Worm (Caenorhabditis elegans): ENCODE data around the gene eif-3.B.

The eif-3.B gene

ce11 chrII:14822419-14822818, 27.2 kb downstream of the eif-3.B start (continued):
- TF ChIP-seq lsy-2 (tag; optimal IDR thresholded peaks at IDR 0.05) (peak; percentile 62 to 68), ceh-63 (GFP tag; optimal IDR thresholded peaks at IDR 0.05) (no peak), efl-1 (optimal IDR thresholded peaks at IDR 0.05) (peak; percentile 78 to 84), efl-1 (GFP tag; optimal IDR thresholded peaks at IDR 0.05 in 1 of 2) (peak; percentile 55 to 96), dsc-1 (tag; optimal IDR thresholded peaks at IDR 0.05) (no peak), ces-1 (GFP tag; optimal IDR thresholded peaks at IDR 0.05) (no peak), hlh-4 (tag; optimal IDR thresholded peaks at IDR 0.05) (no peak), lin-35 (GFP tag; optimal IDR thresholded peaks at IDR 0.05) (peak; percentile 56 to 88), nhr-20 (tag; optimal IDR thresholded peaks at IDR 0.05) (peak; percentile 96), pax-3 (tag; optimal IDR thresholded peaks at IDR 0.05) (no peak), nhr-84 (tag; optimal IDR thresholded peaks at IDR 0.05) (no peak), blmp-1 (tag; optimal IDR thresholded peaks at IDR 0.05) (peak; percentile 84), aha-1 (tag; optimal IDR thresholded peaks at IDR 0.05) (no peak), jun-1 (tag; optimal IDR thresholded peaks at IDR 0.05) (peak; percentile 71), pqm-1 (tag; optimal IDR thresholded peaks at IDR 0.05) (no peak), lir-3 (tag; optimal IDR thresholded peaks at IDR 0.05; ENCODE audit: poor library complexity) (peak; percentile 73), ceh-8 (GFP tag; optimal IDR thresholded peaks at IDR 0.05) (no peak), nhr-19 (GFP tag; conservative IDR thresholded peaks at IDR 0.05) (peak; percentile 70), elt-3 (tag; optimal IDR thresholded peaks at IDR 0.05) (peak in 2 of 6 experiments; percentile 34 to 81), Y116A8C.19 (tag; optimal IDR thresholded peaks at IDR 0.05; ENCODE audit: borderline replicate concordance) (no peak), lin-15B (tag; optimal IDR thresholded peaks at IDR 0.05) (no peak), snu-23 (GFP tag; optimal IDR thresholded peaks at IDR 0.05) (peak; percentile 87), lin-13 (GFP tag; optimal IDR thresholded peaks at IDR 0.05) (peak; percentile 61), unc-62 (GFP tag; optimal IDR thresholded peaks at IDR 0.05) (no peak), unc-86 (tag; optimal IDR thresholded peaks at IDR 0.05) (no peak), elt-2 (tag; optimal IDR thresholded peaks at IDR 0.05) (peak; percentile 74), egl-13 (tag; optimal IDR thresholded peaks at IDR 0.05) (no peak), skn-1 (tag; optimal IDR thresholded peaks at IDR 0.05) (peak; percentile 53), alr-1 (tag; optimal IDR thresholded peaks at IDR 0.05; ENCODE audit: borderline replicate concordance) (no peak), C16A3.4 (tag; optimal IDR thresholded peaks at IDR 0.05) (peak; percentile 62), fkh-10 (GFP tag; optimal IDR thresholded peaks at IDR 0.05) (no peak), xbp-1 (tag; optimal IDR thresholded peaks at IDR 0.05) (peak; percentile 58), hpl-2 (GFP tag; optimal IDR thresholded peaks at IDR 0.05) (no peak), swsn-7 (tag; optimal IDR thresholded peaks at IDR 0.05) (peak; percentile 69), grh-1 (GFP tag; IDR thresholded peaks at IDR 0.05) (peak; percentile 85), C34B4.2 (tag; optimal IDR thresholded peaks at IDR 0.05) (no peak), ama-1 (optimal IDR thresholded peaks at IDR 0.05) (no peak), vab-15 (tag; optimal IDR thresholded peaks at IDR 0.05) (peak; percentile 38), F16B12.6 (tag; optimal IDR thresholded peaks at IDR 0.05) (no peak), rnt-1 (tag; optimal IDR thresholded peaks at IDR 0.05) (peak; percentile 54), tlp-1 (tag; optimal IDR thresholded peaks at IDR 0.05) (no peak), isw-1 (GFP tag; IDR thresholded peaks at IDR 0.05) (no peak), nhr-71 (tag; optimal IDR thresholded peaks at IDR 0.05) (peak; percentile 86), nhr-77 (tag; optimal IDR thresholded peaks at IDR 0.05) (peak; percentile 96), irx-1 (tag; optimal IDR thresholded peaks at IDR 0.05) (peak; percentile 57), nhr-85 (tag) (peak; percentile 95), aly-2 (tag; optimal IDR thresholded peaks at IDR 0.05) (no peak), sptf-1 (tag; optimal IDR thresholded peaks at IDR 0.05) (no peak), mef-2 (tag; optimal IDR thresholded peaks at IDR 0.05) (no peak), mep-1 (tag; optimal IDR thresholded peaks at IDR 0.05) (peak; percentile 73), mab-9 (GFP tag; IDR thresholded peaks at IDR 0.05) (no peak), fkh-4 (tag; optimal IDR thresholded peaks at IDR 0.05; ENCODE audit: borderline replicate concordance) (peak; percentile 23), ets-5 (GFP tag; IDR thresholded peaks at IDR 0.05) (no peak), zip-4 (GFP tag; optimal IDR thresholded peaks at IDR 0.05) (peak; percentile 21), lin-39 (tag; optimal IDR thresholded peaks at IDR 0.05) (no peak)
